Worm (Caenorhabditis elegans) whole organism, L2 larva: Measurements from ENCODE around the gene W06E11.1.

Source experiments
- C34F6.9 ChIP-seq: fragments of 150-350 bp; optimal IDR thresholded peaks from 2 replicates; lab custom pipeline; 2014; ENCODE audit warnings: missing biosample characterization, missing genetic modification characterization
- F13H6.1 ChIP-seq: sonication (generic microtip); optimal IDR thresholded peaks from 2 replicates; lab custom pipeline; 2016; ENCODE audit warnings: missing genetic modification characterization, missing compliant biosample characterization
- R02D3.7 ChIP-seq: fragments of 150-350 bp; optimal IDR thresholded peaks from 2 replicates; lab custom pipeline; 2014; ENCODE audit warnings: missing biosample characterization, missing genetic modification characterization
- ZK546.5 ChIP-seq: sonication (generic microtip); optimal IDR thresholded peaks from 2 replicates; lab custom pipeline; 2017; ENCODE audit warnings: missing biosample characterization, missing genetic modification characterization
- alr-1 ChIP-seq: fragments of 150-350 bp; optimal IDR thresholded peaks from 2 replicates; lab custom pipeline; 2014; ENCODE audit warnings: missing biosample characterization, missing genetic modification characterization
- aly-2 ChIP-seq: fragments of 150-350 bp; optimal IDR thresholded peaks from 2 replicates; lab custom pipeline; 2014; ENCODE audit warnings: missing biosample characterization, missing genetic modification characterization
- ceh-16 ChIP-seq: fragments of 150-350 bp; optimal IDR thresholded peaks from 2 replicates; lab custom pipeline; 2014; ENCODE audit warnings: missing biosample characterization, missing genetic modification characterization
- crh-2 ChIP-seq: sonication (generic microtip); optimal IDR thresholded peaks from 2 replicates; lab custom pipeline; 2017; ENCODE audit warnings: missing biosample characterization, missing genetic modification characterization
- dmd-4 ChIP-seq: sonication (generic microtip); optimal IDR thresholded peaks from 2 replicates; lab custom pipeline; 2017; ENCODE audit warnings: missing biosample characterization, missing genetic modification characterization
- egl-27 ChIP-seq: sonication (generic microtip); optimal IDR thresholded peaks from 3 replicates; lab custom pipeline; 2017; ENCODE audit warnings: missing biosample characterization, missing genetic modification reagents, missing genetic modification characterization
- elt-3 ChIP-seq: sonication (generic microtip); optimal IDR thresholded peaks from 2 replicates; lab custom pipeline; 2017; ENCODE audit warnings: missing biosample characterization, missing genetic modification characterization
- fos-1 ChIP-seq: fragments of 150-350 bp; optimal IDR thresholded peaks from 2 replicates; lab custom pipeline; 2014; ENCODE audit warnings: missing biosample characterization, missing genetic modification characterization
- gmeb-1 ChIP-seq: fragments of 150-350 bp; optimal IDR thresholded peaks from 2 replicates; lab custom pipeline; 2014; ENCODE audit warnings: missing biosample characterization, missing genetic modification characterization
- lin-11 ChIP-seq: fragments of 150-350 bp; sonication (generic microtip); optimal IDR thresholded peaks from 2 replicates; lab custom pipeline; 2014; ENCODE audit warnings: missing biosample characterization, missing genetic modification characterization, inconsistent platforms, mixed read lengths
- lin-39 ChIP-seq: fragments of 150-350 bp; optimal IDR thresholded peaks from 2 replicates; lab custom pipeline; 2014; ENCODE audit warnings: missing biosample characterization, missing genetic modification reagents, missing genetic modification characterization
- lsy-2 ChIP-seq, 2 experiments: fragments of 150-350 bp in 1 of 2; sonication (generic microtip) in 1 of 2; optimal IDR thresholded peaks; 2 replicates each; lab custom pipeline; 2014 to 2017; ENCODE audit warnings: missing biosample characterization in 2 of 2, missing genetic modification characterization in 2 of 2
- mbf-1 ChIP-seq: sonication (generic microtip); optimal IDR thresholded peaks from 2 replicates; lab custom pipeline; 2017; ENCODE audit warnings: missing biosample characterization, missing genetic modification characterization
- mdl-1 ChIP-seq, 2 experiments: fragments of 150-350 bp in 1 of 2; sonication (generic microtip) in 1 of 2; optimal IDR thresholded peaks; 2 replicates each; lab custom pipeline; 2017; ENCODE audit warnings: missing biosample characterization in 2 of 2, missing genetic modification characterization in 2 of 2
- nhr-10 ChIP-seq: sonication (generic microtip); optimal IDR thresholded peaks from 2 replicates; lab custom pipeline; 2017; ENCODE audit warnings: missing biosample characterization, missing genetic modification characterization
- nhr-12 ChIP-seq: fragments of 150-350 bp; optimal IDR thresholded peaks from 2 replicates; lab custom pipeline; 2014; ENCODE audit warnings: missing biosample characterization, missing genetic modification characterization
- nhr-129 ChIP-seq: fragments of 150-350 bp; optimal IDR thresholded peaks from 2 replicates; lab custom pipeline; 2014; ENCODE audit warnings: missing biosample characterization, missing genetic modification characterization
- nhr-23 ChIP-seq: fragments of 150-350 bp; optimal IDR thresholded peaks from 2 replicates; lab custom pipeline; 2014; ENCODE audit warnings: missing biosample characterization, missing genetic modification reagents, missing genetic modification characterization
- nhr-237 ChIP-seq: fragments of 150-350 bp; optimal IDR thresholded peaks from 2 replicates; lab custom pipeline; 2014; ENCODE audit warnings: missing biosample characterization, missing genetic modification characterization
- nhr-25 ChIP-seq: fragments of 150-350 bp; sonication (generic microtip); optimal IDR thresholded peaks from 3 replicates; lab custom pipeline; 2014; ENCODE audit warnings: missing biosample characterization, missing genetic modification characterization
- nhr-6 ChIP-seq: fragments of 150-350 bp; optimal IDR thresholded peaks from 2 replicates; lab custom pipeline; 2014; ENCODE audit warnings: missing biosample characterization, missing genetic modification characterization
- nhr-77 ChIP-seq: fragments of 150-350 bp; optimal IDR thresholded peaks from 2 replicates; lab custom pipeline; 2014; ENCODE audit warnings: missing biosample characterization, missing genetic modification characterization
- peb-1 ChIP-seq: fragments of 150-350 bp; optimal IDR thresholded peaks from 2 replicates; lab custom pipeline; 2014; ENCODE audit warnings: missing biosample characterization, missing genetic modification characterization
- sem-4 ChIP-seq: fragments of 150-350 bp; optimal IDR thresholded peaks from 2 replicates; lab custom pipeline; 2014; ENCODE audit warnings: missing biosample characterization, missing genetic modification reagents, missing genetic modification characterization
- skn-1 ChIP-seq: sonication (generic microtip); optimal IDR thresholded peaks from 2 replicates; lab custom pipeline; 2017; ENCODE audit warnings: missing biosample characterization, missing genetic modification characterization
- sma-3 ChIP-seq: sonication (generic microtip); optimal IDR thresholded peaks from 2 replicates; lab custom pipeline; 2016; ENCODE audit warnings: missing genetic modification reagents, missing genetic modification characterization, missing compliant biosample characterization
- sma-9 ChIP-seq, 2 experiments: fragments of 150-350 bp in 1 of 2; sonication (generic microtip) in 1 of 2; optimal IDR thresholded peaks; 2 replicates each; lab custom pipeline; 2014 to 2016; ENCODE audit warnings: missing genetic modification characterization in 2 of 2, mild to moderate bottlenecking in 1 of 2, missing biosample characterization in 1 of 2, missing compliant biosample characterization in 1 of 2, missing genetic modification reagents in 1 of 2, moderate library complexity in 1 of 2
- snpc-4 ChIP-seq: fragments of 150-350 bp; optimal IDR thresholded peaks from 2 replicates; lab custom pipeline; 2014; ENCODE audit warnings: missing biosample characterization, missing genetic modification characterization
- unc-39 ChIP-seq: fragments of 150-350 bp; optimal IDR thresholded peaks from 2 replicates; lab custom pipeline; 2014; ENCODE audit warnings: missing biosample characterization, missing genetic modification characterization
- zag-1 ChIP-seq: fragments of 150-350 bp; optimal IDR thresholded peaks from 2 replicates; lab custom pipeline; 2014; ENCODE audit warnings: missing biosample characterization, missing genetic modification characterization
- ztf-1 ChIP-seq: fragments of 200-800 bp; sonication (Bioruptor generic); conservative IDR thresholded peaks from 2 replicates; pipeline ENCODE4 v1.3.6; 2022; ENCODE audit warnings: missing genetic modification characterization, missing compliant biosample characterization
- ztf-4 ChIP-seq: fragments of 150-350 bp; optimal IDR thresholded peaks from 2 replicates; lab custom pipeline; 2014; ENCODE audit warnings: missing biosample characterization, missing genetic modification characterization

Gene W06E11.1

DNA sequence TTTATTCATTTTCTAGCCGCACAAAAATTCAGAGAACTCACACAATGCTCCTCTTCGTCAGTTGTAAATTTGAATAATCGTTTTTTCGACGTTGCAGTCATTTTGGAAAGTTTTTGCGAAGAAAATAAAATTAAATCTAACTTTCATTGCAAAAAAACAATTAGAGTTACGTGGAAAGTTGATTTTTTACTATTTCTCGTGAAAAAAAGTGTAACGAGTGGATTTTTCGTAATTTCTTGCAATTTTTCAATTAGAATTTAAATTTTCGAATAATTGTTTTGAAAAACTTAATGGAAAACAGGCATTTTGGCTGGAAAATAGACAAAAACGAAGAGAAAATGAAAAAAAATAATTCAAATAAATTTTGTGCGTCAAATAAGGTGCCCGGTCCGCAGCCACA lies 43.2 kb upstream of the W06E11.1 start, which contains the start of gene Y55B1AR.2:
TSS of gene Y55B1AR.2 (minus strand) at position 101 of the 400 bp plus-strand sequence.
- TF ChIP-seq snpc-4 (no peak), nhr-237 (tag; lab: Kevin White, UChicago) (no peak), ztf-1 (GFP tag; lab: Robert Waterston, UW) (no peak), sem-4 (tag; lab: Kevin White, UChicago) (no peak), egl-27 (tag; lab: Kevin White, UChicago) (no peak), dmd-4 (no peak), ZK546.5 (tag; lab: Kevin White, UChicago) (no peak)

DNA sequence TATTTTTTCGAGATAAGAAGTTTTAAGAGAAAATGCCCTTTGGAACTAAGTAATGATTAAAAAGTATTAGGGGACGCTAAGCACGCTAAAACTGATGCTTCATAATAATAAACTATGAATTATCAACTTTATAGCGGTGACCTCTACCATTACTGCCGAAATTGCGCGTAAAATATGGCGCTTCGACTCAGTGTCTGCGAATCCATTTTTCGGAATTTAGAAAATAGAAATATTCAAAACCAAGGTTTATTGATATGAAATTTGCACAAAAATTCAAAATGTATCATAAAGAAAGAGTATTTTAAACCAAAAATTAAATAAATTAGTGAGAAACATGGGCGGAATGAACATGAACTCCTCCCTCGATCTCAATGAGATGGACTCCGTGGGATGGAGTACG lies 42.6 kb upstream of the W06E11.1 start:
- TF ChIP-seq skn-1 (tag; lab: Kevin White, UChicago) (no peak), nhr-237 (tag; lab: Kevin White, UChicago) (no peak), lin-39 (tag; lab: Kevin White, UChicago) (no peak), sem-4 (tag; lab: Kevin White, UChicago) (no peak), gmeb-1 (tag; lab: Kevin White, UChicago) (peak; percentile 9), sma-3 (GFP tag; lab: Kevin White, UChicago) (no peak), nhr-23 (tag; lab: Kevin White, UChicago) (no peak)

- TF ChIP-seq peb-1 = no peak
- peak; percentile 91 for TF ChIP-seq crh-2
- peak; percentile 52 for TF ChIP-seq F13H6.1 (tag; lab: Kevin White, UChicago)
- no peak for TF ChIP-seq zag-1
- peak in 1 of 2 experiments; percentile 20 for TF ChIP-seq lsy-2 (tag; optimal IDR thresholded peaks at IDR 0.05; lab: Kevin White, UChicago)
- TF ChIP-seq elt-3 (tag; lab: Kevin White, UChicago) = no peak
- TF ChIP-seq nhr-10 (tag; lab: Kevin White, UChicago) = no peak
- TF ChIP-seq nhr-6 (tag; lab: Kevin White, UChicago) = no peak
- no peak for TF ChIP-seq alr-1 (tag; lab: Kevin White, UChicago)
- TF ChIP-seq fos-1 (tag; lab: Kevin White, UChicago) = peak; percentile 98
- TF ChIP-seq sma-3 (GFP tag; lab: Kevin White, UChicago) = peak; percentile 24
- TF ChIP-seq gmeb-1 (tag; lab: Kevin White, UChicago) = peak; percentile 48
- TF ChIP-seq sma-9 (GFP tag; optimal IDR thresholded peaks at IDR 0.05; lab: Kevin White, UChicago) = peak; percentile 63
- TF ChIP-seq sma-9 (tag; optimal IDR thresholded peaks at IDR 0.05; lab: Kevin White, UChicago) = no peak
- TF ChIP-seq C34F6.9 (tag; lab: Kevin White, UChicago) = no peak
- no peak for TF ChIP-seq ceh-16 (tag; lab: Kevin White, UChicago)
- TF ChIP-seq ztf-4 (tag; lab: Kevin White, UChicago) = no peak
- TF ChIP-seq nhr-77 (tag; lab: Kevin White, UChicago) = no peak
- peak; percentile 50 for TF ChIP-seq nhr-129 (tag; lab: Kevin White, UChicago)
- no peak for TF ChIP-seq R02D3.7 (tag; lab: Kevin White, UChicago)
- TF ChIP-seq nhr-12 = no peak
Observed at ce11 chrIII:600316-600932, 41.4 kb upstream of the W06E11.1 start, which contains the start of gene lec-6. lec-6 (minus strand) TSS chrIII:600366.

- TF ChIP-seq snpc-4 (no peak), mdl-1 (tag; optimal IDR thresholded peaks at IDR 0.05; lab: Kevin White, UChicago) (no peak), zag-1 (no peak), nhr-25 (tag; lab: Kevin White, UChicago) (no peak)
Observed at ce11 chrIII:605415-606054, 36.3 kb upstream of the W06E11.1 start, which contains the start of the genes Y55B1AR.4 and ttr-7. Y55B1AR.4 (minus strand) TSS chrIII:605515. ttr-7 (plus strand) TSS chrIII:606004.

DNA sequence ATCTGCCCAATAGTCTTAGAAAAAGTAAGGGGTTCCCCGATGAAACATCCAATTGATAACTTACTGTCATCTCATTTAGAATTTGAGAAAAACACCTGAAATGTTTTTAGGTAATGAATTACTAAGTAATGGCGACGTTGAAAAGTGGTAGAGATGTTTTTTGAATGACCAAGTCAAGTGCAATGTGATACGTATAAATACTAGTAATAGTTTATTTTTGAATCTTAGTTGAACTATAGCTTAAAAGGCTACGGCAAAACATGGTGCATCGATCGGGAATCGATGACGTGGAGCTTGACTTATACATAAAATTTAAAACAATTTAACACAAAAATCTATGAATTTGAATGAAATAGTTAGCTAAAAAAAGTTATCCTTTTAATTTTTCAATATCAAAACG lies 32.3 kb upstream of the W06E11.1 start, which contains the start of gene best-17:
TSS of gene best-17 (minus strand) at position 101 of the 400 bp plus-strand sequence.
- TF ChIP-seq ztf-1 (GFP tag; lab: Robert Waterston, UW) = no peak
- TF ChIP-seq egl-27 (tag; lab: Kevin White, UChicago) = no peak
- TF ChIP-seq aly-2 = no peak
- no peak for TF ChIP-seq mbf-1 (tag; lab: Kevin White, UChicago)
- no peak for TF ChIP-seq unc-39 (tag; lab: Kevin White, UChicago)
- TF ChIP-seq lsy-2 (tag; optimal IDR thresholded peaks at IDR 0.05; lab: Kevin White, UChicago) = no peak
- TF ChIP-seq nhr-129 (tag; lab: Kevin White, UChicago) = no peak
- TF ChIP-seq ztf-4 (tag; lab: Kevin White, UChicago) = no peak
- no peak for TF ChIP-seq sma-3 (GFP tag; lab: Kevin White, UChicago)
- no peak for TF ChIP-seq nhr-6 (tag; lab: Kevin White, UChicago)
- no peak for TF ChIP-seq lin-11 (tag; lab: Kevin White, UChicago)
- TF ChIP-seq dmd-4 = no peak
- TF ChIP-seq, all 48 proteins: peak for 0
